Fruit fly (Drosophila melanogaster) whole organism, adult: ENCODE measurements around the gene RpS7.

ENCODE experiments used
- CG11617 ChIP-seq: fragments of 200-800 bp; sonication (Bioruptor generic); optimal IDR thresholded peaks from 2 replicates; lab custom pipeline; 2017; ENCODE audit warnings: mild to moderate bottlenecking, missing biosample characterization, missing genetic modification reagents, missing genetic modification characterization
- CG12768 ChIP-seq: fragments of 200-800 bp; sonication (Bioruptor generic); optimal IDR thresholded peaks from 2 replicates; lab custom pipeline; 2017; ENCODE audit warnings: missing biosample characterization, missing genetic modification characterization, mild to moderate bottlenecking, moderate library complexity, missing genetic modification reagents
- CG1620 ChIP-seq: fragments of 200-800 bp; sonication (Bioruptor generic); optimal IDR thresholded peaks from 2 replicates; lab custom pipeline; 2016; ENCODE audit warnings: missing biosample characterization, missing genetic modification characterization
- CG33017 ChIP-seq: fragments of 200-800 bp; sonication (Bioruptor generic); optimal IDR thresholded peaks from 2 replicates; lab custom pipeline; 2018; ENCODE audit warnings: missing biosample characterization, mild to moderate bottlenecking, missing genetic modification characterization, moderate library complexity
- CG7101 ChIP-seq: fragments of 200-800 bp; sonication (Bioruptor generic); optimal IDR thresholded peaks from 2 replicates; lab custom pipeline; 2018; ENCODE audit warnings: missing biosample characterization, mild to moderate bottlenecking, missing genetic modification characterization, moderate library complexity
- Crg-1 ChIP-seq: fragments of 200-800 bp; sonication (Bioruptor generic); optimal IDR thresholded peaks from 2 replicates; lab custom pipeline; 2016; ENCODE audit warnings: missing biosample characterization, missing genetic modification characterization
- Mnt ChIP-seq: fragments of 200-800 bp; sonication (Bioruptor generic); optimal IDR thresholded peaks from 2 replicates; lab custom pipeline; 2016; ENCODE audit warnings: missing biosample characterization, mild to moderate bottlenecking, missing genetic modification characterization
- cic ChIP-seq: fragments of 200-800 bp; sonication (Bioruptor generic); optimal IDR thresholded peaks from 2 replicates; lab custom pipeline; 2017; ENCODE audit warnings: missing biosample characterization, mild to moderate bottlenecking, missing genetic modification characterization, moderate library complexity

DNA sequence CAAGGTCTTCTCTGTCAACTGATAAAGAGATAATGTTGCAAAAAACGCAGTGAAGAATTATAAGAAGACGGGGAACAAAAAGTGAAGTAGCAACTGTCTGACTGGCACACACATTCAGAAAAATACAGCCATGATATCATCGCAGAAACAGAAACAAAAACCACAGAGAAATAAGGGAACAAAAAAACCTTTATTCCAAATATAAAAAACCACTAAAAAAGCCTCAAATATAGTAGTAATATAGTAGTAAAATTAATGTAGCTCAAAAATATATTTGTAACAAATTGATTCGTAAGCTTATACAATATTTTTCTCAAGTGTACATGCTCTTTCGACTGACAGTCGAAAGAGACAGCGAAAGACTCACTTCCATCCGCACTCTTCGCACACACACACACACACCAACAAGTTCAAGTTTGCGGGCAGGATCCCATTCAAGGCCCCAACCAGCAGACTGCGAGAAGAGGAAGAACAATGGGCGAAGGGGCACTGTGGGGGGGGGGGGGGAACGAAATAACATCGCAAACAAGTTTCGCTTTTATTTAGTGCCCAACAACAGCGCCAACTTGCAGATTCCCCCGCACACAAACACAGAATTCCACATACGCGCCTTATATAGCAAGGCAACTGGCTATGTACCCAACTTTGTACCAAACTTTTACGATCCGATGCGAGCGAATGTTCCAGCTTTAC, 49.6 kb upstream of the RpS7 start:
- TF ChIP-seq CG1620 (GFP tag; lab: Kevin White, UChicago) = no peak
- no peak for TF ChIP-seq Crg-1 (GFP tag; lab: Kevin White, UChicago)
- no peak for TF ChIP-seq cic (GFP tag; lab: Kevin White, UChicago)
- no peak for TF ChIP-seq CG33017
- TF ChIP-seq Mnt = no peak
- TF ChIP-seq CG12768 = no peak
- TF ChIP-seq CG7101 (tag; lab: Kevin White, UChicago) = no peak
- no peak for TF ChIP-seq CG11617 (GFP tag; lab: Kevin White, UChicago)
